Worm (Caenorhabditis elegans) whole organism, young adult: ENCODE measurements around the gene F26F12.4.

Experiments
- B0336.3 ChIP-seq: fragments of 200-800 bp; sonication (Bioruptor generic); IDR thresholded peaks from 2 replicates; pipeline ENCODE4 v1.3.6; 2022; ENCODE audit warnings: missing genetic modification characterization, missing compliant biosample characterization
- F37B4.10 ChIP-seq: fragments of 200-800 bp; sonication (Bioruptor generic); IDR thresholded peaks from 2 replicates; pipeline ENCODE4 v1.3.6; 2022; ENCODE audit warnings: missing genetic modification characterization, missing compliant biosample characterization
- F52B5.7 ChIP-seq: sonication (generic microtip); optimal IDR thresholded peaks from 2 replicates; lab custom pipeline; 2016; ENCODE audit warnings: mild to moderate bottlenecking, missing genetic modification characterization, missing compliant biosample characterization
- K11D2.4 ChIP-seq: fragments of 200-800 bp; sonication (Bioruptor generic); IDR thresholded peaks from 2 replicates; pipeline ENCODE4 v1.3.6; 2022; ENCODE audit warnings: missing genetic modification reagents, missing genetic modification characterization, missing compliant biosample characterization
- T26A5.8 ChIP-seq: sonication (generic microtip); optimal IDR thresholded peaks from 2 replicates; lab custom pipeline; 2016; ENCODE audit warnings: missing genetic modification characterization, missing compliant biosample characterization
- Y53G8AR.9 ChIP-seq: fragments of 200-800 bp; sonication (Bioruptor generic); conservative IDR thresholded peaks from 2 replicates; pipeline ENCODE4 v1.3.6; 2022; ENCODE audit warnings: missing genetic modification reagents, missing genetic modification characterization, missing compliant biosample characterization
- Y67H2A.10 ChIP-seq: fragments of 200-800 bp; sonication (Bioruptor generic); conservative IDR thresholded peaks from 2 replicates; pipeline ENCODE4 v1.3.6; 2022; ENCODE audit warnings: missing genetic modification reagents, missing genetic modification characterization, missing compliant biosample characterization
- Y95B8A.8 ChIP-seq: fragments of 200-800 bp; sonication (Bioruptor generic); IDR thresholded peaks from 2 replicates; pipeline ENCODE4 v1.3.6; 2022; ENCODE audit warnings: missing genetic modification reagents, missing genetic modification characterization, missing compliant biosample characterization
- akir-1 ChIP-seq: fragments of 200-800 bp; sonication (Bioruptor generic); optimal IDR thresholded peaks from 2 replicates; lab custom pipeline; 2018; ENCODE audit warnings: mild to moderate bottlenecking, missing genetic modification characterization, moderate library complexity, missing compliant biosample characterization
- aptf-2 ChIP-seq: fragments of 200-800 bp; sonication (Bioruptor generic); conservative IDR thresholded peaks from 2 replicates; pipeline ENCODE4 v1.3.6; 2022; ENCODE audit warnings: missing genetic modification reagents, missing genetic modification characterization, missing compliant biosample characterization
- attf-3 ChIP-seq: fragments of 200-800 bp; sonication (Bioruptor generic); conservative IDR thresholded peaks from 2 replicates; pipeline ENCODE4 v1.3.6; 2022; ENCODE audit warnings: missing genetic modification reagents, missing genetic modification characterization, missing compliant biosample characterization
- attf-5 ChIP-seq: fragments of 200-800 bp; sonication (Bioruptor generic); optimal IDR thresholded peaks from 2 replicates; lab custom pipeline; 2018; ENCODE audit warnings: mild to moderate bottlenecking, missing genetic modification characterization, missing compliant biosample characterization
- attf-6 ChIP-seq: fragments of 200-800 bp; sonication (Bioruptor generic); IDR thresholded peaks from 2 replicates; pipeline ENCODE4 v1.3.6; 2022; ENCODE audit warnings: missing genetic modification reagents, missing genetic modification characterization, missing compliant biosample characterization
- bed-1 ChIP-seq: fragments of 200-800 bp; sonication (Bioruptor generic); IDR thresholded peaks from 2 replicates; pipeline ENCODE4 v1.3.6; 2022; ENCODE audit warnings: missing genetic modification reagents, missing genetic modification characterization, missing compliant biosample characterization
- bed-2 ChIP-seq: fragments of 200-800 bp; sonication (Bioruptor generic); IDR thresholded peaks from 2 replicates; pipeline ENCODE4 v1.3.6; 2022; ENCODE audit warnings: missing genetic modification reagents, missing genetic modification characterization, missing compliant biosample characterization
- ccch-3 ChIP-seq: fragments of 200-800 bp; sonication (Bioruptor generic); optimal IDR thresholded peaks from 2 replicates; lab custom pipeline; 2018; ENCODE audit warnings: mild to moderate bottlenecking, missing genetic modification characterization, missing compliant biosample characterization
- ceh-100 ChIP-seq: fragments of 200-800 bp; sonication (Bioruptor generic); IDR thresholded peaks from 2 replicates; pipeline ENCODE4 v1.3.6; 2022; ENCODE audit warnings: missing genetic modification reagents, missing genetic modification characterization, missing compliant biosample characterization
- dox-1 ChIP-seq: fragments of 200-800 bp; sonication (Bioruptor generic); IDR thresholded peaks from 2 replicates; pipeline ENCODE4 v1.3.6; 2022; ENCODE audit warnings: missing genetic modification reagents, missing genetic modification characterization, missing compliant biosample characterization
- efl-1 ChIP-seq: fragments of 150-350 bp; optimal IDR thresholded peaks from 2 replicates; lab custom pipeline; 2014; ENCODE audit warnings: missing biosample characterization, missing genetic modification reagents, missing genetic modification characterization
- egl-18 ChIP-seq: fragments of 200-800 bp; sonication (Bioruptor generic); IDR thresholded peaks from 2 replicates; pipeline ENCODE4 v1.3.6; 2022; ENCODE audit warnings: missing genetic modification reagents, missing genetic modification characterization, missing compliant biosample characterization
- egrh-3 ChIP-seq: fragments of 200-800 bp; sonication (Bioruptor generic); IDR thresholded peaks from 2 replicates; pipeline ENCODE4 v1.3.6; 2022; ENCODE audit warnings: missing genetic modification reagents, missing genetic modification characterization, missing compliant biosample characterization
- hmg-20 ChIP-seq: fragments of 200-800 bp; sonication (Bioruptor generic); IDR thresholded peaks from 2 replicates; pipeline ENCODE4 v1.3.6; 2022; ENCODE audit warnings: missing genetic modification reagents, missing genetic modification characterization, missing compliant biosample characterization
- hrde-1 ChIP-seq: sonication (generic microtip); optimal IDR thresholded peaks from 2 replicates; lab custom pipeline; 2016; ENCODE audit warnings: missing genetic modification characterization, mild to moderate bottlenecking, missing compliant biosample characterization, moderate library complexity, missing genotype, missing genetic modification reagents, borderline replicate concordance
- lag-1 ChIP-seq: fragments of 200-800 bp; sonication (Bioruptor generic); IDR thresholded peaks from 2 replicates; pipeline ENCODE4 v1.3.6; 2022; ENCODE audit warnings: missing genetic modification reagents, missing genetic modification characterization, missing compliant biosample characterization
- lin-40 ChIP-seq: sonication (generic microtip); optimal IDR thresholded peaks from 2 replicates; lab custom pipeline; 2016; ENCODE audit warnings: missing genetic modification characterization, mild to moderate bottlenecking, missing compliant biosample characterization, missing genotype, missing genetic modification reagents
- lsl-1 ChIP-seq: fragments of 200-800 bp; sonication (Bioruptor generic); optimal IDR thresholded peaks from 2 replicates; lab custom pipeline; 2018; ENCODE audit warnings: mild to moderate bottlenecking, missing genetic modification characterization, moderate library complexity, missing compliant biosample characterization
- madf-3 ChIP-seq: fragments of 200-800 bp; sonication (Bioruptor generic); IDR thresholded peaks from 2 replicates; pipeline ENCODE4 v1.3.6; 2022; ENCODE audit warnings: missing genetic modification reagents, missing genetic modification characterization, missing compliant biosample characterization
- madf-6 ChIP-seq: fragments of 200-800 bp; sonication (Bioruptor generic); IDR thresholded peaks from 2 replicates; pipeline ENCODE4 v1.3.6; 2022; ENCODE audit warnings: missing genetic modification reagents, missing genetic modification characterization, missing compliant biosample characterization
- mes-4 ChIP-seq: sonication (generic microtip); optimal IDR thresholded peaks from 2 replicates; lab custom pipeline; 2016; ENCODE audit warnings: missing genotype, missing genetic modification characterization, missing compliant biosample characterization
- nfya-2 ChIP-seq: fragments of 200-800 bp; sonication (Bioruptor generic); IDR thresholded peaks from 2 replicates; pipeline ENCODE4 v1.3.6; 2022; ENCODE audit warnings: missing genetic modification reagents, missing genetic modification characterization, missing compliant biosample characterization
- nhr-120 ChIP-seq: fragments of 200-800 bp; sonication (Bioruptor generic); IDR thresholded peaks from 2 replicates; pipeline ENCODE4 v1.3.6; 2022; ENCODE audit warnings: missing genetic modification characterization, missing compliant biosample characterization
- nhr-90 ChIP-seq: sonication (generic microtip); optimal IDR thresholded peaks from 2 replicates; lab custom pipeline; 2016; ENCODE audit warnings: missing genotype, mild to moderate bottlenecking, missing genetic modification characterization, missing compliant biosample characterization
- rcor-1 ChIP-seq: fragments of 200-800 bp; sonication (Bioruptor generic); IDR thresholded peaks from 2 replicates; pipeline ENCODE4 v1.3.6; 2022; ENCODE audit warnings: missing genetic modification reagents, missing genetic modification characterization, missing compliant biosample characterization
- rpc-1 ChIP-seq, 2 experiments: fragments of 150-350 bp in 1 of 2; sonication (generic microtip) in 1 of 2; optimal IDR thresholded peaks; 2 replicates each; lab custom pipeline; 2014 to 2018; ENCODE audit warnings: missing biosample characterization in 1 of 2, missing genetic modification characterization in 1 of 2, missing genetic modification reagents in 1 of 2, missing genotype in 1 of 2
- sdz-38 ChIP-seq: sonication (generic microtip); optimal IDR thresholded peaks from 2 replicates; lab custom pipeline; 2016; ENCODE audit warnings: missing genotype, missing genetic modification characterization, missing compliant biosample characterization
- sea-2 ChIP-seq: fragments of 200-800 bp; sonication (Bioruptor generic); IDR thresholded peaks from 2 replicates; pipeline ENCODE4 v1.3.6; 2022; ENCODE audit warnings: missing genetic modification characterization, missing compliant biosample characterization
- snpc-1.1 ChIP-seq: sonication (generic microtip); optimal IDR thresholded peaks from 2 replicates; lab custom pipeline; 2017; ENCODE audit warnings: missing genetic modification characterization, mild to moderate bottlenecking, missing compliant biosample characterization, antibody characterized with exemption, moderate library complexity, missing genotype, missing genetic modification reagents; ENCODE audit not compliant: insufficient read depth
- snpc-1.3 ChIP-seq: sonication (generic microtip); optimal IDR thresholded peaks from 2 replicates; lab custom pipeline; 2017; ENCODE audit warnings: missing genetic modification characterization, mild to moderate bottlenecking, missing compliant biosample characterization, antibody characterized with exemption, moderate library complexity, missing genotype, missing genetic modification reagents; ENCODE audit not compliant: insufficient read depth
- somi-1 ChIP-seq: fragments of 200-800 bp; sonication (Bioruptor generic); optimal IDR thresholded peaks from 2 replicates; lab custom pipeline; 2018; ENCODE audit warnings: mild to moderate bottlenecking, missing genetic modification characterization, missing compliant biosample characterization
- sptf-2 ChIP-seq: fragments of 200-800 bp; sonication (Bioruptor generic); optimal IDR thresholded peaks from 2 replicates; lab custom pipeline; 2018; ENCODE audit warnings: mild to moderate bottlenecking, missing genetic modification characterization, missing compliant biosample characterization
- tbp1 ChIP-seq: fragments of 200-800 bp; sonication (Bioruptor generic); optimal IDR thresholded peaks from 2 replicates; lab custom pipeline; 2018; ENCODE audit warnings: mild to moderate bottlenecking, missing genetic modification characterization, missing compliant biosample characterization
- unc-62 ChIP-seq: fragments of 150-350 bp; optimal IDR thresholded peaks from 2 replicates; lab custom pipeline; 2014; ENCODE audit warnings: missing biosample characterization, missing genetic modification reagents, missing genetic modification characterization
- zim-3 ChIP-seq: sonication (generic microtip); optimal IDR thresholded peaks from 2 replicates; lab custom pipeline; 2017; ENCODE audit warnings: mild to moderate bottlenecking, missing genetic modification characterization, moderate library complexity, missing compliant biosample characterization
- ztf-18 ChIP-seq: sonication (generic microtip); optimal IDR thresholded peaks from 2 replicates; lab custom pipeline; 2016; ENCODE audit warnings: missing genotype, mild to moderate bottlenecking, missing genetic modification characterization, missing compliant biosample characterization
- ztf-25 ChIP-seq: fragments of 200-800 bp; sonication (Bioruptor generic); IDR thresholded peaks from 2 replicates; pipeline ENCODE4 v1.3.6; 2022; ENCODE audit warnings: missing genetic modification reagents, missing genetic modification characterization, missing compliant biosample characterization
- ztf-28 ChIP-seq: fragments of 200-800 bp; sonication (Bioruptor generic); IDR thresholded peaks from 2 replicates; pipeline ENCODE4 v1.3.6; 2022; ENCODE audit warnings: missing genetic modification reagents, missing genetic modification characterization, missing compliant biosample characterization
- ztf-6 ChIP-seq: fragments of 200-800 bp; sonication (Bioruptor generic); IDR thresholded peaks from 2 replicates; pipeline ENCODE4 v1.3.6; 2022; ENCODE audit warnings: missing genetic modification reagents, missing genetic modification characterization, missing compliant biosample characterization

Gene F26F12.4

ce11 chrV:5838576-5839366 is 30.4 kb downstream of the F26F12.4 start, which contains the start of gene F26F12.2 (continued):
- no peak for TF ChIP-seq ccch-3 (GFP tag; lab: Kevin White, UChicago)
- TF ChIP-seq lag-1, result no peak
- TF ChIP-seq sdz-38 (tag; lab: Kevin White, UChicago), result no peak
- no peak for TF ChIP-seq dox-1 (GFP tag; lab: Robert Waterston, UW)
- TF ChIP-seq bed-1 (GFP tag; lab: Robert Waterston, UW), result no peak
- no peak for TF ChIP-seq attf-3
- TF ChIP-seq egrh-3 (GFP tag; lab: Robert Waterston, UW), result no peak
- no peak for TF ChIP-seq aptf-2 (GFP tag; lab: Robert Waterston, UW)
- TF ChIP-seq bed-2 (GFP tag; lab: Robert Waterston, UW), result no peak
- TF ChIP-seq hmg-20 (GFP tag; lab: Robert Waterston, UW), result no peak
- TF ChIP-seq mes-4, result no peak
- TF ChIP-seq attf-5 (GFP tag; lab: Kevin White, UChicago), result peak; percentile 43
- TF ChIP-seq attf-6 (GFP tag; lab: Robert Waterston, UW), result no peak
- TF ChIP-seq madf-3 (GFP tag; lab: Robert Waterston, UW), result no peak
- peak; percentile 10; the same call in 1 of the 2 replicates for TF ChIP-seq ztf-28 (GFP tag; lab: Robert Waterston, UW)
- no peak for TF ChIP-seq Y53G8AR.9 (GFP tag; lab: Robert Waterston, UW)
- TF ChIP-seq snpc-1.3, result no peak
- no peak for TF ChIP-seq ztf-25 (GFP tag; lab: Robert Waterston, UW)
- no peak for TF ChIP-seq Y67H2A.10
- no peak for TF ChIP-seq unc-62 (GFP tag; lab: Kevin White, UChicago)
- TF ChIP-seq nhr-90 (tag; lab: Kevin White, UChicago), result no peak
- TF ChIP-seq nfya-2, result no peak
- TF ChIP-seq F37B4.10 (GFP tag; lab: Robert Waterston, UW), result 0 out of 2 replicates have a peak, but pooled peaks have one; percentile 43
- TF ChIP-seq tbp1 (GFP tag; lab: Kevin White, UChicago), result no peak
- no peak for TF ChIP-seq ztf-18 (tag; lab: Kevin White, UChicago)
- TF ChIP-seq rcor-1 (GFP tag; lab: Robert Waterston, UW), result no peak
- TF ChIP-seq egl-18 (GFP tag; lab: Robert Waterston, UW), result no peak
- TF ChIP-seq ceh-100, result no peak
- TF ChIP-seq lsl-1 (GFP tag; lab: Kevin White, UChicago), result no peak
- TF ChIP-seq sea-2 (GFP tag; lab: Robert Waterston, UW), result no peak
- no peak for TF ChIP-seq zim-3 (tag; lab: Kevin White, UChicago)
- no peak for TF ChIP-seq ztf-6 (GFP tag; lab: Robert Waterston, UW)
- no peak for TF ChIP-seq rpc-1 (optimal IDR thresholded peaks at IDR 0.05; lab: Kevin White, UChicago)
- TF ChIP-seq rpc-1 (tag; optimal IDR thresholded peaks at IDR 0.05; lab: Kevin White, UChicago), result no peak
- TF ChIP-seq snpc-1.1 (tag; lab: Kevin White, UChicago), result no peak
- TF ChIP-seq T26A5.8 (tag; lab: Kevin White, UChicago), result no peak
- TF ChIP-seq akir-1 (GFP tag; lab: Kevin White, UChicago), result no peak
- TF ChIP-seq nhr-120 (GFP tag; lab: Robert Waterston, UW), result no peak
- TF ChIP-seq sptf-2, result no peak
- peak; percentile 50 for TF ChIP-seq lin-40 (tag; lab: Kevin White, UChicago)
- no peak for TF ChIP-seq efl-1 (GFP tag; lab: Kevin White, UChicago)
- 0 out of 2 replicates have a peak, but pooled peaks have one; percentile 4 for TF ChIP-seq madf-6 (GFP tag; lab: Robert Waterston, UW)
- TF ChIP-seq somi-1 (GFP tag; lab: Kevin White, UChicago), result no peak
- no peak for TF ChIP-seq B0336.3 (GFP tag; lab: Robert Waterston, UW)
- TF ChIP-seq hrde-1 (tag; lab: Kevin White, UChicago), result no peak
- no peak for TF ChIP-seq F52B5.7
- TF ChIP-seq K11D2.4, result no peak; the same call in 1 of the 2 replicates
- 0 out of 2 replicates have a peak, but pooled peaks have one; percentile 56 for TF ChIP-seq Y95B8A.8 (GFP tag; lab: Robert Waterston, UW)
